Fruit fly (Drosophila melanogaster) Kc167 (cell line): Measurements from ENCODE around the gene CG33281.

Source experiments
- Sin3A ChIP-seq: fragments of >200 bp; optimal IDR thresholded peaks from 2 replicates; lab custom pipeline; 2018; ENCODE audit warnings: missing external identifiers
- h ChIP-seq: fragments of >200 bp; optimal IDR thresholded peaks from 3 replicates; lab custom pipeline; 2018; ENCODE audit warnings: missing external identifiers
- insv ChIP-seq: fragments of >200 bp; optimal IDR thresholded peaks from 3 replicates; lab custom pipeline; 2018; ENCODE audit warnings: missing external identifiers
- psq ChIP-seq: fragments of >200 bp; optimal IDR thresholded peaks from 2 replicates; lab custom pipeline; 2017; ENCODE audit warnings: missing external identifiers

dm6 chr2L:3280484-3280993, 43.5 kb upstream of the CG33281 start, which contains the start of gene OtopLb:
- TF ChIP-seq h: no peak
- no peak for TF ChIP-seq Sin3A
- TF ChIP-seq insv (lab: Kevin White, UChicago): no peak
- TF ChIP-seq psq (lab: Kevin White, UChicago): no peak
